Fruit fly (Drosophila melanogaster): ENCODE results near the gene Cox10.
A peak's percentile ranks its signal among the peaks of the same experiment; 100 is the strongest.

Gene Cox10

DNA sequence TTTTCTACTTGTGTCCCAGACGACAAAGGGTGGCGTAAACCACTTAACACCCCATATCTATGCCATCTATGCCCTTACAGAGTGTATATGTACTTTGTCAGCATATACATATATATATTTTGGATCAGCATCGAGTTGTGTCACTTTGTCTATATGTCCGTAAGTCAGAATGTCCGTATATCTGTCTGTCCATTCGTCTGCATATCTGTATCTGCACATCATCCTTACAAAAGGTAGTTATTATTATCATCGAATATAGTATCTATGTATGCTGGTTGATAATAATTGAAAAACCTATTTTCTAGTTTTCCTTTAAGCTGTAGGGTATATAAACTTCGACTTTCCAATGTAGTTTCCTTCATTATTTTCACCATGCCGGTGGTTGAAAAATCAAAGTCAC is 19.9 kb downstream of the Cox10 start:
- TF ChIP-seq CG9948 (tag; optimal IDR thresholded peaks at IDR 0.05) (no peak), CG8301 (tag; optimal IDR thresholded peaks at IDR 0.05) (no peak), rn (GFP tag; IDR thresholded peaks at IDR 0.05) (no peak), CG34367 (tag; optimal IDR thresholded peaks at IDR 0.05) (no peak), CG14655 (GFP tag; optimal IDR thresholded peaks at IDR 0.05) (no peak)

DNA sequence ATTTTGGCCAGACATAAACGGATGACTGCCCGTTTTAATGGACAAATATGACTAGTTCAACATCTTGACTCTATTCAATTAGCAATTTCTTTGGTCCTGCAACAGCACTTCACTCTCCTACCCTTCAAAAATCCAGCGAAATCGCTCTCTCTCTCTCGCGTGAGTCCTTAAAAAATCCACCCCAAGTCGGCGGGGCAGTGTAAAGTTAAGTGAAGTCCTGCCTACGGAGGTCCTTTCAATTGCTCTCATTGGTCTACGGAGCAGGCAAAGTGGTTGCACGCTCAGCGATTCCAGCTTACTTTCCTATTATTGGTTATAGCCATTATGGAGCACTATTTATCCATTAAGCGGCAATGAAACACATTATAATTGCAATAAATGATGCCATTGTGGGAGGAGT is 22.6 kb downstream of the Cox10 start, which contains the start of gene CG34367:
Gene CG34367, minus strand, starts transcription at position 35 of the 400 bp plus-strand sequence.
- TF ChIP-seq Pif1A (GFP tag; optimal IDR thresholded peaks at IDR 0.05) = no peak
- TF ChIP-seq CG9948 (tag; optimal IDR thresholded peaks at IDR 0.05) = no peak
- no peak for TF ChIP-seq CG13204 (GFP tag; optimal IDR thresholded peaks at IDR 0.05)
- no peak for TF ChIP-seq Pif1B (GFP tag; optimal IDR thresholded peaks at IDR 0.05)
- no peak for TF ChIP-seq CG32121 (GFP tag; IDR thresholded peaks at IDR 0.05)
- no peak for TF ChIP-seq CG34367 (tag; optimal IDR thresholded peaks at IDR 0.05)
- no peak for TF ChIP-seq CG4496 (GFP tag; IDR thresholded peaks at IDR 0.05)
- no peak for TF ChIP-seq D1 (tag; optimal IDR thresholded peaks at IDR 0.05)
- no peak for TF ChIP-seq CG14655 (GFP tag; optimal IDR thresholded peaks at IDR 0.05)
- TF ChIP-seq CG10348 (GFP tag; IDR thresholded peaks at IDR 0.05) = no peak
- TF ChIP-seq CG12605 (GFP tag; IDR thresholded peaks at IDR 0.05) = no peak
- no peak for TF ChIP-seq CG17806 (tag; optimal IDR thresholded peaks at IDR 0.05)
- no peak for TF ChIP-seq rn (GFP tag; IDR thresholded peaks at IDR 0.05)
- no peak for TF ChIP-seq CG8301 (tag; optimal IDR thresholded peaks at IDR 0.05)
- no peak for TF ChIP-seq CG8159 (tag; optimal IDR thresholded peaks at IDR 0.05)
- no peak for TF ChIP-seq Snoo (tag; optimal IDR thresholded peaks at IDR 0.05)

DNA sequence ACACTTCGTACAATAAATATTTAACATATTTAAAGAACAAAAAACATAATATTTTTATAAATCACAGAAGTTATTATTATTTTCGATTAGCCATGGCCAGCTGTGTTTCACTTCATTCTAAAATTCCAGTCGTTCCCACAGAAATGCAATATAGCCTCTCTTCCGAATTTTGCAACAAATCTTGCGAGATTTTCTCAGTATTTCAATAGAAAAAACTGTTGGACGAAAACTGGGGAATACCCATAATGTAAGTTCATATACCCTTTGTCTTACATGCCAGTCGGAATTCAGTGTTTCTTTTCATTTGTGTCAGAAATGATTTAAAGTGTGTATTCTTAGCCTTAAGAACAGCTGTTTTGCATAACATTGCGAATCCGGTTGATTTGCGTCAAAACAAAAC is 25.2 kb downstream of the Cox10 start, which contains the start of the genes CtsL4 and ClpP:
Gene CtsL4, minus strand, starts transcription at position 90 of the 400 bp plus-strand sequence.
Gene ClpP, plus strand, starts transcription at position 288 of the 400 bp plus-strand sequence.
- TF ChIP-seq CG17806 (tag; optimal IDR thresholded peaks at IDR 0.05) = peak; percentile 26
- TF ChIP-seq CG10348 (GFP tag; IDR thresholded peaks at IDR 0.05) = no peak
- no peak for TF ChIP-seq fd96Ca (GFP tag; IDR thresholded peaks at IDR 0.05)
- TF ChIP-seq CG8301 (tag; optimal IDR thresholded peaks at IDR 0.05) = no peak
- peak; percentile 49 for TF ChIP-seq CG34367 (tag; optimal IDR thresholded peaks at IDR 0.05)
- TF ChIP-seq rn (GFP tag; IDR thresholded peaks at IDR 0.05) = no peak
- peak; percentile 51 for TF ChIP-seq CG15710 (tag; optimal IDR thresholded peaks at IDR 0.05)
- TF ChIP-seq CG12605 (GFP tag; IDR thresholded peaks at IDR 0.05) = no peak
- peak; percentile 42 for TF ChIP-seq Snoo (tag; optimal IDR thresholded peaks at IDR 0.05)
- no peak for TF ChIP-seq CG9948 (tag; optimal IDR thresholded peaks at IDR 0.05)
- no peak for TF ChIP-seq CG32121 (GFP tag; IDR thresholded peaks at IDR 0.05)

DNA sequence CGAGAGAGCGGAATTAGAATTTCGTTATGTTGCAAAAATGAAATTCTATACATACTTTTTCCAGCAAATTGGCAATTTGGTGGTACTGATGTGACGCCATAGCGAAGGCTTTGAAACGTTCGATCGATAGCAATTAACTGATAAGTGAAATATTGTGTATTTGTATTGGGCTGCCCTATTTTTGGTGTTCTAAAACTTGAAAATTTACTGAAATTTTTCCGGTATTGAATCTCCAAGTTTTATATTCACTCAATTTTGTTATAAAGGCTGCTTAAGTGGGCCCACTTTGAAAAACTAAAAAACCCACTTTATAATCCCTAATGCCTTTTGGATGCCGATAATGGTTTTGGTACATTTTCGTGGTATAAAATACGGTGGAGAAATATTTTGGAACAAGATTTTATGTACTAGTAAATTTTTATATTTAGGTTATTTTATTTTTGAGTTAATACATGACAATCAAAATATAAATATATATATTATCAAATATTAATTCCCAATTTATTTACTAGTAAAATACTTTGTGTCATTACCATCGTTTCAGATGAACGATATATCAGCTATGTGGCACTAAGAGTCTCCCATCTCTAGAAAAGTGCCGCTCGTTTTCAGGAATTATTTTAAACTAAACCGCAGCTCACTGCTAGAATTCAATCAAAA is 31.3 kb downstream of the Cox10 start, which contains the start of the genes Cand1 and pim:
Gene Cand1, minus strand, starts transcription at position 300 of the 660 bp plus-strand sequence.
Gene pim, plus strand, starts transcription at position 582 of the 660 bp plus-strand sequence.
- TF ChIP-seq D1 (tag; optimal IDR thresholded peaks at IDR 0.05) = no peak
- no peak for TF ChIP-seq CG17806 (tag; optimal IDR thresholded peaks at IDR 0.05)
- TF ChIP-seq CG32121 (GFP tag; IDR thresholded peaks at IDR 0.05) = no peak
- no peak for TF ChIP-seq Ets98B (GFP tag; IDR thresholded peaks at IDR 0.05)
- no peak for TF ChIP-seq CG34367 (tag; optimal IDR thresholded peaks at IDR 0.05)
- no peak for TF ChIP-seq Pif1A (GFP tag; optimal IDR thresholded peaks at IDR 0.05)
- no peak for TF ChIP-seq CG15710 (tag; optimal IDR thresholded peaks at IDR 0.05)
- TF ChIP-seq Pif1B (GFP tag; optimal IDR thresholded peaks at IDR 0.05) = no peak
- TF ChIP-seq CG4496 (GFP tag; IDR thresholded peaks at IDR 0.05) = no peak
- no peak for TF ChIP-seq CG9948 (tag; optimal IDR thresholded peaks at IDR 0.05)
- TF ChIP-seq CG14655 (GFP tag; optimal IDR thresholded peaks at IDR 0.05) = no peak
- TF ChIP-seq CG13204 (GFP tag; optimal IDR thresholded peaks at IDR 0.05) = no peak
- no peak for TF ChIP-seq CG8159 (tag; optimal IDR thresholded peaks at IDR 0.05)
- TF ChIP-seq CG8301 (tag; optimal IDR thresholded peaks at IDR 0.05) = no peak
- TF ChIP-seq EcR (GFP tag; optimal IDR thresholded peaks at IDR 0.05) = no peak
- no peak for TF ChIP-seq fd96Ca (GFP tag; IDR thresholded peaks at IDR 0.05)
- no peak for TF ChIP-seq CG12605 (GFP tag; IDR thresholded peaks at IDR 0.05)

DNA sequence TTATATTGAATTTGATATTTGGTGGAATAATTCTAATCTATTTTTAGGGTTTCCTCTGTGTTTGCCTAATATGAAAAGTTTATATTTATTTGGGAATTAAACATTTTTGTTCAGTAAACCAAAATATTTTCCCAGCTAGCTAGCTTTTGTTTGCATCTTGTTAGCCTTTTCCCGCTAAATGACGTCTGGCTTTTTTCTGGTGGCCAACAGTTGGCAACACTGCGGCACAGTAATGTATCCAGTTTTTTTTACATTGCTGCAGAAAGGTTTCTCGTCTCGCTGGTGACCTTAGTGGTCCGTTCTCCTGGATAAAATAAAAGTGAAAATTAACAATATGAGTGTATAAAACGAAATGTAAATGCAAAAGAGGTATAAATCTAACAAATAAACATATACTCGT is 33.0 kb downstream of the Cox10 start, which contains the start of gene lft:
Gene lft, plus strand, starts transcription at position 243 of the 400 bp plus-strand sequence.
- TF ChIP-seq CG17806 (tag; optimal IDR thresholded peaks at IDR 0.05) = no peak
- TF ChIP-seq Snoo (tag; optimal IDR thresholded peaks at IDR 0.05) = no peak
- TF ChIP-seq CG8301 (tag; optimal IDR thresholded peaks at IDR 0.05) = no peak
- no peak for TF ChIP-seq fd96Ca (GFP tag; IDR thresholded peaks at IDR 0.05)
- no peak for TF ChIP-seq CG34367 (tag; optimal IDR thresholded peaks at IDR 0.05)
- no peak for TF ChIP-seq EcR (GFP tag; optimal IDR thresholded peaks at IDR 0.05)
- TF ChIP-seq CG9948 (tag; optimal IDR thresholded peaks at IDR 0.05) = no peak
- TF ChIP-seq CG14655 (GFP tag; optimal IDR thresholded peaks at IDR 0.05) = no peak
- TF ChIP-seq CG10348 (GFP tag; IDR thresholded peaks at IDR 0.05) = no peak
- no peak for TF ChIP-seq Ets98B (GFP tag; IDR thresholded peaks at IDR 0.05)
- TF ChIP-seq CG15710 (tag; optimal IDR thresholded peaks at IDR 0.05) = no peak
- TF ChIP-seq gl (tag; optimal IDR thresholded peaks at IDR 0.05) = no peak
- TF ChIP-seq D1 (tag; optimal IDR thresholded peaks at IDR 0.05) = no peak
- TF ChIP-seq CG32121 (GFP tag; IDR thresholded peaks at IDR 0.05) = no peak
- TF ChIP-seq CG4496 (GFP tag; IDR thresholded peaks at IDR 0.05) = no peak
- TF ChIP-seq CG12605 (GFP tag; IDR thresholded peaks at IDR 0.05) = no peak
- no peak for TF ChIP-seq CG13204 (GFP tag; optimal IDR thresholded peaks at IDR 0.05)

DNA sequence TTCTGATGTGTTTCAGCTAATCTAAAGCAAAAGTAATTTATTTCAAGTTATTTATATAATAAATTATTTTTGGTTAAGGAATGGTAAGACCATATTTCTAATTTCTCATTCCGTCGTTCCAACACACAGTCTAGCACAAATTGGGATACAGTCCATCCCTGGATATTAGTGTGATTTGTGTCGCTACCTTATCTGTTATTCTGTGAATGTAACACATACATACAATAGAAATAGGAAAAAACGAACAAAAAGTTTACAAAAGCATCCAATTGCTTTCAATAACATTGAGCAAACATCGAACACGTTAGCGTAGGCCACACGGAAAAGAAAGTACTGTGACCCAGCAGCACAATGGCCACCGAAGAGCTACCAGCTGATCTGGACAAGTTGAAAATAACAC is 35.3 kb downstream of the Cox10 start, which contains the start of gene CG5056:
Gene CG5056, plus strand, starts transcription at position 168 of the 400 bp plus-strand sequence.
- no peak for TF ChIP-seq CG13204 (GFP tag; optimal IDR thresholded peaks at IDR 0.05)
- peak; percentile 2 for TF ChIP-seq Snoo (tag; optimal IDR thresholded peaks at IDR 0.05)
- TF ChIP-seq CG17806 (tag; optimal IDR thresholded peaks at IDR 0.05) = peak; percentile 6
- peak; percentile 29; the same call in 1 of the 2 replicates for TF ChIP-seq Ets98B (GFP tag; IDR thresholded peaks at IDR 0.05)
- TF ChIP-seq CG10348 (GFP tag; IDR thresholded peaks at IDR 0.05) = no peak
- TF ChIP-seq fd96Ca (GFP tag; IDR thresholded peaks at IDR 0.05) = no peak
- TF ChIP-seq D1 (tag; optimal IDR thresholded peaks at IDR 0.05) = no peak
- TF ChIP-seq CG9948 (tag; optimal IDR thresholded peaks at IDR 0.05) = peak; percentile 30
- no peak for TF ChIP-seq rn (GFP tag; IDR thresholded peaks at IDR 0.05)
- TF ChIP-seq CG4496 (GFP tag; IDR thresholded peaks at IDR 0.05) = no peak
- no peak for TF ChIP-seq CG8159 (tag; optimal IDR thresholded peaks at IDR 0.05)
- TF ChIP-seq CG15710 (tag; optimal IDR thresholded peaks at IDR 0.05) = peak; percentile 40
- no peak for TF ChIP-seq EcR (GFP tag; optimal IDR thresholded peaks at IDR 0.05)
- TF ChIP-seq CG12605 (GFP tag; IDR thresholded peaks at IDR 0.05) = peak; percentile 11; the same call in 1 of the 2 replicates
- peak; percentile 57 for TF ChIP-seq gl (tag; optimal IDR thresholded peaks at IDR 0.05)
- TF ChIP-seq CG14655 (GFP tag; optimal IDR thresholded peaks at IDR 0.05) = no peak
- TF ChIP-seq Pif1A (GFP tag; optimal IDR thresholded peaks at IDR 0.05) = no peak
- TF ChIP-seq CG34367 (tag; optimal IDR thresholded peaks at IDR 0.05) = peak; percentile 32
- TF ChIP-seq CG32121 (GFP tag; IDR thresholded peaks at IDR 0.05) = peak; percentile 41; the same call in 1 of the 2 replicates
- no peak for TF ChIP-seq Pif1B (GFP tag; optimal IDR thresholded peaks at IDR 0.05)
- no peak for TF ChIP-seq CG8301 (tag; optimal IDR thresholded peaks at IDR 0.05)
